Worm (Caenorhabditis elegans) whole organism, late embryonic: ENCODE measurements around the gene col-138.

Source experiments
- F13H6.1 ChIP-seq: sonication (generic microtip); optimal IDR thresholded peaks from 2 replicates; lab custom pipeline; 2016; ENCODE audit warnings: missing genetic modification characterization, missing compliant biosample characterization
- ama-1 ChIP-seq: fragments of 150-350 bp; optimal IDR thresholded peaks from 2 replicates; lab custom pipeline; 2014
- ceh-30 ChIP-seq: fragments of 150-350 bp; optimal IDR thresholded peaks from 2 replicates; lab custom pipeline; 2014; ENCODE audit warnings: missing biosample characterization, missing genetic modification characterization
- ceh-48 ChIP-seq: sonication (generic microtip); optimal IDR thresholded peaks from 2 replicates; lab custom pipeline; 2016; ENCODE audit warnings: missing genetic modification characterization, inconsistent platforms, missing compliant biosample characterization
- dmd-4 ChIP-seq: sonication (generic microtip); optimal IDR thresholded peaks from 2 replicates; lab custom pipeline; 2016; ENCODE audit warnings: borderline replicate concordance, missing genetic modification characterization, missing compliant biosample characterization
- eyg-1 ChIP-seq: sonication (generic microtip); optimal IDR thresholded peaks from 2 replicates; lab custom pipeline; 2016; ENCODE audit warnings: missing genotype, missing genetic modification characterization, missing compliant biosample characterization
- fkh-10 ChIP-seq: fragments of 150-350 bp; optimal IDR thresholded peaks from 2 replicates; lab custom pipeline; 2014; ENCODE audit warnings: missing biosample characterization, missing genetic modification reagents, missing genetic modification characterization
- hlh-13 ChIP-seq: fragments of 200-800 bp; sonication (Bioruptor generic); optimal IDR thresholded peaks from 2 replicates; lab custom pipeline; 2018; ENCODE audit warnings: mild to moderate bottlenecking, missing genetic modification characterization, missing compliant biosample characterization
- nhr-11 ChIP-seq: fragments of 150-350 bp; optimal IDR thresholded peaks from 2 replicates; lab custom pipeline; 2014; ENCODE audit warnings: missing biosample characterization, missing genetic modification characterization
- pax-1 ChIP-seq: fragments of 150-350 bp; optimal IDR thresholded peaks from 2 replicates; lab custom pipeline; 2014; ENCODE audit warnings: missing biosample characterization, missing genetic modification characterization

ce11 chrIV:17232899-17233298, 49.4 kb upstream of the col-138 start:
- TF ChIP-seq pax-1 (tag; lab: Kevin White, UChicago) (no peak), fkh-10 (GFP tag; lab: Kevin White, UChicago) (no peak), nhr-11 (no peak), ceh-48 (no peak), ceh-30 (no peak), F13H6.1 (no peak), hlh-13 (GFP tag; lab: Kevin White, UChicago) (no peak), dmd-4 (no peak), eyg-1 (tag; lab: Kevin White, UChicago) (no peak), ama-1 (lab: Kevin White, UChicago) (no peak)
